Worm (Caenorhabditis elegans): ENCODE results near the gene tbc-6.

The tbc-6 gene

ce11 chrII:6826726-6827125 is 21.2 kb upstream of the tbc-6 start:
- TF ChIP-seq nhr-41 (GFP tag; IDR thresholded peaks at IDR 0.05) (0 out of 2 replicates have a peak, but pooled peaks have one; percentile 25), zag-1 (tag; optimal IDR thresholded peaks at IDR 0.05) (no peak), aha-1 (tag) (peak; percentile 97), pqm-1 (tag; optimal IDR thresholded peaks at IDR 0.05) (peak; percentile 18), nhr-28 (tag; optimal IDR thresholded peaks at IDR 0.05) (peak; percentile 89), ctbp-1 (GFP tag; IDR thresholded peaks at IDR 0.05) (0 out of 2 replicates have a peak, but pooled peaks have one; percentile 58), nhr-102 (tag; optimal IDR thresholded peaks at IDR 0.05) (no peak), gei-8 (GFP tag; optimal IDR thresholded peaks at IDR 0.05) (peak; percentile 10), nhr-11 (tag; optimal IDR thresholded peaks at IDR 0.05) (peak; percentile 53), daf-16 (GFP tag; optimal IDR thresholded peaks at IDR 0.05) (no peak), daf-16 (tag; optimal IDR thresholded peaks at IDR 0.05) (peak; percentile 59), hlh-30 (tag; optimal IDR thresholded peaks at IDR 0.05; ENCODE audit: insufficient read depth) (peak; percentile 66), nhr-77 (tag; optimal IDR thresholded peaks at IDR 0.05) (peak; percentile 71), mxl-3 (GFP tag; optimal IDR thresholded peaks at IDR 0.05) (peak; percentile 27), pha-4 (GFP tag; IDR thresholded peaks at IDR 0.05) (no peak), pha-4 (tag; optimal IDR thresholded peaks at IDR 0.05) (no peak), ztf-7 (tag; optimal IDR thresholded peaks at IDR 0.05) (no peak), dve-1 (tag; optimal IDR thresholded peaks at IDR 0.05; ENCODE audit: insufficient read depth) (peak; percentile 55), lin-1 (GFP tag; IDR thresholded peaks at IDR 0.05) (peak; percentile 55; the same call in 1 of the 2 replicates), mes-2 (tag; optimal IDR thresholded peaks at IDR 0.05; ENCODE audit: poor library complexity, severe bottlenecking) (peak; percentile 35), mep-1 (tag; optimal IDR thresholded peaks at IDR 0.05) (peak; percentile 57), cey-2 (tag; optimal IDR thresholded peaks at IDR 0.05; ENCODE audit: borderline replicate concordance, insufficient read depth) (no peak), dmd-9 (GFP tag; IDR thresholded peaks at IDR 0.05) (no peak), lsy-2 (tag; optimal IDR thresholded peaks at IDR 0.05) (peak in 1 of 2 experiments; percentile 45), mdl-1 (tag; optimal IDR thresholded peaks at IDR 0.05) (peak in 1 of 2 experiments; percentile 48), php-3 (GFP tag; IDR thresholded peaks at IDR 0.05) (0 out of 2 replicates have a peak, but pooled peaks have one; percentile 52), dmd-6 (GFP tag; IDR thresholded peaks at IDR 0.05) (peak; percentile 81), unc-62 (GFP tag; optimal IDR thresholded peaks at IDR 0.05 in 1 of 2) (peak in 1 of 2 experiments; percentile 86), unc-62 (tag; optimal IDR thresholded peaks at IDR 0.05) (no peak), hlh-11 (tag; optimal IDR thresholded peaks at IDR 0.05) (peak; percentile 82)

- TF ChIP-seq hlh-11 (tag; optimal IDR thresholded peaks at IDR 0.05) (peak; percentile 91), hmg-1.1 (GFP tag; IDR thresholded peaks at IDR 0.05) (peak; percentile 54; the same call in 1 of the 2 replicates), set-16 (GFP tag; IDR thresholded peaks at IDR 0.05) (no peak), lin-15B (tag; optimal IDR thresholded peaks at IDR 0.05) (no peak), snpc-1.2 (GFP tag; IDR thresholded peaks at IDR 0.05) (no peak), saeg-2 (GFP tag; IDR thresholded peaks at IDR 0.05) (no peak), nhr-28 (tag; optimal IDR thresholded peaks at IDR 0.05) (peak; percentile 74), hlh-30 (tag; optimal IDR thresholded peaks at IDR 0.05; ENCODE audit: insufficient read depth) (peak; percentile 68), tag-97 (GFP tag; IDR thresholded peaks at IDR 0.05) (no peak), nhr-102 (tag; optimal IDR thresholded peaks at IDR 0.05) (no peak), F26F4.8 (GFP tag; conservative IDR thresholded peaks at IDR 0.05) (no peak), zip-11 (GFP tag; IDR thresholded peaks at IDR 0.05) (no peak), lir-3 (tag; optimal IDR thresholded peaks at IDR 0.05) (no peak), hif-1 (tag; optimal IDR thresholded peaks at IDR 0.05) (no peak), lin-38 (GFP tag; IDR thresholded peaks at IDR 0.05) (no peak), mxl-2 (GFP tag; conservative IDR thresholded peaks at IDR 0.05) (no peak), gei-8 (GFP tag; optimal IDR thresholded peaks at IDR 0.05) (no peak), egl-43 (GFP tag; IDR thresholded peaks at IDR 0.05) (no peak), ceh-62 (tag; optimal IDR thresholded peaks at IDR 0.05) (no peak), T20F7.1 (GFP tag; optimal IDR thresholded peaks at IDR 0.05) (no peak), nhr-77 (tag; optimal IDR thresholded peaks at IDR 0.05) (no peak), fkh-10 (GFP tag; optimal IDR thresholded peaks at IDR 0.05) (no peak), F37D6.2 (tag; optimal IDR thresholded peaks at IDR 0.05) (no peak), nhr-11 (tag; optimal IDR thresholded peaks at IDR 0.05) (peak; percentile 66), lim-7 (GFP tag; IDR thresholded peaks at IDR 0.05) (no peak), mdt-29 (GFP tag; IDR thresholded peaks at IDR 0.05) (no peak), zfp-2 (tag; optimal IDR thresholded peaks at IDR 0.05) (no peak), mes-2 (tag; optimal IDR thresholded peaks at IDR 0.05; ENCODE audit: poor library complexity, severe bottlenecking) (peak; percentile 43)
Measured at ce11 chrII:6827388-6827787, 20.5 kb upstream of the tbc-6 start.

All from whole organism, L4 larva.